Worm (Caenorhabditis elegans) whole organism, mixed stage, embryonic: ENCODE data around the gene hbl-1.

Experiments used
- bed-3 ChIP-seq: fragments of 200-800 bp; sonication (Bioruptor generic); optimal IDR thresholded peaks from 3 replicates; lab custom pipeline; 2018; ENCODE audit warnings: mild to moderate bottlenecking, missing genetic modification characterization, moderate library complexity, missing compliant biosample characterization
- ceh-39 ChIP-seq: fragments of 150-350 bp; optimal IDR thresholded peaks from 2 replicates; lab custom pipeline; 2014; ENCODE audit warnings: missing biosample characterization, missing genetic modification characterization
- ceh-83 ChIP-seq: fragments of 200-800 bp; sonication (Bioruptor generic); optimal IDR thresholded peaks from 2 replicates; lab custom pipeline; 2018; ENCODE audit warnings: mild to moderate bottlenecking, missing genetic modification characterization, missing compliant biosample characterization
- cnd-1 ChIP-seq: fragments of 200-800 bp; sonication (Bioruptor generic); optimal IDR thresholded peaks from 2 replicates; lab custom pipeline; 2018; ENCODE audit warnings: mild to moderate bottlenecking, missing genetic modification characterization, missing compliant biosample characterization
- drap-1 ChIP-seq: fragments of 200-800 bp; sonication (Bioruptor generic); optimal IDR thresholded peaks from 3 replicates; lab custom pipeline; 2018; ENCODE audit warnings: mild to moderate bottlenecking, missing genetic modification characterization, missing compliant biosample characterization
- elt-1 ChIP-seq: sonication (generic microtip); optimal IDR thresholded peaks from 2 replicates; lab custom pipeline; 2017; ENCODE audit warnings: missing genetic modification characterization, mild to moderate bottlenecking, missing compliant biosample characterization, antibody characterized with exemption, moderate library complexity, borderline replicate concordance; ENCODE audit not compliant: insufficient read depth
- elt-3 ChIP-seq: fragments of 150-350 bp; optimal IDR thresholded peaks from 2 replicates; lab custom pipeline; 2014; ENCODE audit warnings: missing biosample characterization, missing genetic modification characterization
- ham-2 ChIP-seq: fragments of 200-800 bp; sonication (Bioruptor generic); optimal IDR thresholded peaks from 2 replicates; lab custom pipeline; 2018; ENCODE audit warnings: mild to moderate bottlenecking, missing genetic modification characterization, missing compliant biosample characterization
- lin-13 ChIP-seq: fragments of 150-350 bp; optimal IDR thresholded peaks from 2 replicates; lab custom pipeline; 2014; ENCODE audit warnings: missing biosample characterization, missing genetic modification characterization
- lsy-2 ChIP-seq: fragments of 150-350 bp; optimal IDR thresholded peaks from 2 replicates; lab custom pipeline; 2014; ENCODE audit warnings: missing biosample characterization, missing genetic modification characterization
- pha-4 ChIP-seq: fragments of 150-350 bp; optimal IDR thresholded peaks from 2 replicates; lab custom pipeline; 2018; ENCODE audit warnings: missing biosample characterization, missing genetic modification reagents, missing genetic modification characterization
- unc-39 ChIP-seq: fragments of 150-350 bp; optimal IDR thresholded peaks from 2 replicates; lab custom pipeline; 2014; ENCODE audit warnings: missing biosample characterization, missing genetic modification characterization
- unc-62 ChIP-seq: fragments of 150-350 bp; optimal IDR thresholded peaks from 2 replicates; lab custom pipeline; 2014; ENCODE audit warnings: missing biosample characterization, missing genetic modification reagents, missing genetic modification characterization
- ztf-11 ChIP-seq: fragments of 150-350 bp; optimal IDR thresholded peaks from 2 replicates; lab custom pipeline; 2014; ENCODE audit warnings: missing biosample characterization, missing genetic modification characterization

ce11 chrX:5850472-5850871, 28.5 kb downstream of the hbl-1 start:
- no peak for TF ChIP-seq pha-4
- TF ChIP-seq unc-62 (GFP tag; lab: Kevin White, UChicago), result no peak
- no peak for TF ChIP-seq ztf-11 (tag; lab: Kevin White, UChicago)
- TF ChIP-seq drap-1, result no peak
- no peak for TF ChIP-seq ham-2 (GFP tag; lab: Kevin White, UChicago)
- TF ChIP-seq lin-13 (tag; lab: Kevin White, UChicago), result no peak
- TF ChIP-seq unc-39 (tag; lab: Kevin White, UChicago), result no peak
- TF ChIP-seq lsy-2 (tag; lab: Kevin White, UChicago), result no peak
- no peak for TF ChIP-seq bed-3
- TF ChIP-seq elt-1 (tag; lab: Kevin White, UChicago), result no peak
- TF ChIP-seq ceh-83 (GFP tag; lab: Kevin White, UChicago), result no peak
- no peak for TF ChIP-seq cnd-1 (tag; lab: Kevin White, UChicago)
- TF ChIP-seq ceh-39 (tag; lab: Kevin White, UChicago), result no peak
- no peak for TF ChIP-seq elt-3
